Worm (Caenorhabditis elegans): ENCODE measurements around the gene C18G1.6.
A peak's percentile ranks its signal among the peaks of the same experiment; 100 is the strongest.

The C18G1.6 gene

ce11 chrV:4769633-4770032 is 19.2 kb downstream of the C18G1.6 start, which contains the start of gene C18G1.9:
TSS of gene C18G1.9 (minus strand) at chrV:4769733.
- TF ChIP-seq K09A11.1 (tag; optimal IDR thresholded peaks at IDR 0.05; ENCODE audit: insufficient read depth) (no peak), eyg-1 (tag; optimal IDR thresholded peaks at IDR 0.05) (no peak), pros-1 (tag; optimal IDR thresholded peaks at IDR 0.05) (no peak), ahr-1 (tag; optimal IDR thresholded peaks at IDR 0.05) (no peak), ceh-14 (tag; optimal IDR thresholded peaks at IDR 0.05) (no peak), C38D4.7 (GFP tag; optimal IDR thresholded peaks at IDR 0.05) (no peak), lin-11 (tag; optimal IDR thresholded peaks at IDR 0.05) (no peak), unc-86 (tag; optimal IDR thresholded peaks at IDR 0.05) (no peak), hlh-6 (tag; optimal IDR thresholded peaks at IDR 0.05) (no peak), pqm-1 (tag; optimal IDR thresholded peaks at IDR 0.05) (no peak), gmeb-2 (tag; optimal IDR thresholded peaks at IDR 0.05) (no peak), ceh-19 (GFP tag; optimal IDR thresholded peaks at IDR 0.05) (no peak), ceh-48 (tag; optimal IDR thresholded peaks at IDR 0.05) (no peak), tbx-2 (tag; optimal IDR thresholded peaks at IDR 0.05) (no peak), madf-2 (tag; optimal IDR thresholded peaks at IDR 0.05) (no peak)

ce11 chrV:4770408-4770947 is 20.1 kb downstream of the C18G1.6 start, which contains the start of gene elt-7:
TSS of gene elt-7 (plus strand) at chrV:4770670.
- TF ChIP-seq tbx-2 (tag; optimal IDR thresholded peaks at IDR 0.05) (no peak), elt-2 (tag; optimal IDR thresholded peaks at IDR 0.05) (peak; percentile 52), elt-4 (tag; optimal IDR thresholded peaks at IDR 0.05) (no peak)

DNA sequence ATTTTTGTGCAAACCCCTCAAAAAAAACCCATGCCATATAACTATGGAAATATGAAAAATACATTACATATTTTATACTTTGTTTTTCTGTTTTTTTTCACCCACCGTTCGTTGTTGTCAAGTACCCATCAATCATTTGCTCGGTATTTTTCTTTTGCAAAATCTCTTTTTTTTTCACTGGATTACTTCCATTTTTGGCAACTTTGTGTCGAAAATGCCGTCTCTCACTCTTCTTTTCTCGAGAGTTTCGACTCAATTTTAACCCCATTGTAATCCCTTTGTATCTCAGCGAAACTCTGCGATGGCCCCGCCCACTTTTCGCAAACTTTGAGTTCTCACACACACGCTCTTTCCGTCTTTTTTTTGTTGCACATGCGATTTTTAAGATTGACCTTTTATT is 24.7 kb downstream of the C18G1.6 start:
- TF ChIP-seq pros-1 (tag; optimal IDR thresholded peaks at IDR 0.05) (no peak), pax-1 (tag; optimal IDR thresholded peaks at IDR 0.05) (no peak), unc-3 (GFP tag; conservative IDR thresholded peaks at IDR 0.05) (no peak), unc-3 (tag; optimal IDR thresholded peaks at IDR 0.05) (no peak), ceh-14 (tag; optimal IDR thresholded peaks at IDR 0.05) (no peak), ceh-19 (GFP tag; optimal IDR thresholded peaks at IDR 0.05) (no peak), elt-4 (tag; optimal IDR thresholded peaks at IDR 0.05) (no peak), T23F11.4 (GFP tag; optimal IDR thresholded peaks at IDR 0.05) (no peak), Y22D7AL.16 (tag; optimal IDR thresholded peaks at IDR 0.05) (no peak), K02D7.2 (tag; optimal IDR thresholded peaks at IDR 0.05) (no peak), ceh-9 (tag; optimal IDR thresholded peaks at IDR 0.05) (no peak), gmeb-2 (tag; optimal IDR thresholded peaks at IDR 0.05) (no peak), pha-2 (tag; optimal IDR thresholded peaks at IDR 0.05) (no peak), hlh-30 (tag; optimal IDR thresholded peaks at IDR 0.05; ENCODE audit: insufficient read depth) (no peak), che-1 (tag; optimal IDR thresholded peaks at IDR 0.05) (no peak), ztf-16 (tag; optimal IDR thresholded peaks at IDR 0.05) (no peak), pat-9 (tag; optimal IDR thresholded peaks at IDR 0.05) (no peak), ceh-45 (GFP tag; IDR thresholded peaks at IDR 0.05) (no peak), zip-5 (tag; optimal IDR thresholded peaks at IDR 0.05) (no peak), rnt-1 (tag; optimal IDR thresholded peaks at IDR 0.05) (no peak)

DNA sequence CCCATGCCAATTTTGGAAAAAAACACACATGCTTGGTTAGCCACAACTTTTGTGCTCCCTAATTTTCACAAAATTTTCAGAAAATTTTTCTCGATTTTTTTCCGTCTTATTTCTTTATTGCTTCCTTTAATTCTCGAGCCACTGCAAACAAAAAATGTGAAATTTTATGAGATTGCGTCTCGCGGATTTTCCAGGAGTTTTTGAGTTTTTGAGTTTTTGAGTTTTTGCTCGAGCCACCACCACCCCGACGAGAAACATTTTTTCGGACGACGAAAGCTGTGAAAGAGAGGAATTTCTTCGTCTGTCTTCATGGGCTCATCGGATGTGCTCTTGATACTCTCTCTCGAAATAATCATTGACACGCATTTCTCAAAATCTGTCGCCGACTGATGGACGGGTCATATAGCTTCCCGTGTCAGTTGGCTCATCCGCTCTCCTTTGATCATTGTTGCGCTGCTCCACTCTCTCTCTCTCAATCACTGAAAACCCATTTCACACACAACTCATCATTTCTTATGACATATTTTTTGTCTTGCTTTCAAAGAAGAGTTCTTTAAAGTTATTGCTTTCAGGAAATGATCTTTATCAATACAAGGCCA is 27.1 kb downstream of the C18G1.6 start, which contains the start of gene C18G1.1:
Gene C18G1.1 (plus strand): TSS at position 573 of the 599 bp plus-strand sequence.
- TF ChIP-seq rnt-1 (tag; optimal IDR thresholded peaks at IDR 0.05) = peak; percentile 44
- TF ChIP-seq ceh-24 (tag; optimal IDR thresholded peaks at IDR 0.05) = no peak
- TF ChIP-seq ama-1 (optimal IDR thresholded peaks at IDR 0.05) = no peak
- peak; percentile 92 for TF ChIP-seq unc-55 (GFP tag; optimal IDR thresholded peaks at IDR 0.05)
- peak; percentile 66 for TF ChIP-seq ceh-18 (tag; optimal IDR thresholded peaks at IDR 0.05)
